Worm (Caenorhabditis elegans) whole organism, young adult: ENCODE data around the gene sup-36.
"Not testable (repeated sequence)": the region's sequence is repeated elsewhere in the genome, so short reads cannot be mapped to it uniquely, and the experiment has no call there.

ENCODE experiments used
- B0336.3 ChIP-seq: fragments of 200-800 bp; sonication (Bioruptor generic); IDR thresholded peaks from 2 replicates; pipeline ENCODE4 v1.3.6; 2022; ENCODE audit warnings: missing genetic modification characterization, missing compliant biosample characterization
- C06A6.2 ChIP-seq: fragments of 200-800 bp; sonication (Bioruptor generic); conservative IDR thresholded peaks from 2 replicates; pipeline ENCODE4 v1.3.6; 2022; ENCODE audit warnings: missing genetic modification characterization, missing compliant biosample characterization
- F39B2.1 ChIP-seq: fragments of 200-800 bp; sonication (Bioruptor generic); IDR thresholded peaks from 2 replicates; pipeline ENCODE4 v1.3.6; 2022; ENCODE audit warnings: missing genetic modification reagents, missing genetic modification characterization, missing compliant biosample characterization
- F57C9.4 ChIP-seq: sonication (generic microtip); optimal IDR thresholded peaks from 2 replicates; lab custom pipeline; 2017; ENCODE audit warnings: mild to moderate bottlenecking, missing genetic modification characterization, missing compliant biosample characterization
- T26A5.8 ChIP-seq: sonication (generic microtip); optimal IDR thresholded peaks from 2 replicates; lab custom pipeline; 2016; ENCODE audit warnings: missing genetic modification characterization, missing compliant biosample characterization
- Y79H2A.3 ChIP-seq: fragments of 200-800 bp; sonication (Bioruptor generic); conservative IDR thresholded peaks from 2 replicates; pipeline ENCODE4 v1.3.6; 2022; ENCODE audit warnings: missing genetic modification reagents, missing genetic modification characterization, missing compliant biosample characterization
- aptf-3 ChIP-seq: fragments of 200-800 bp; sonication (Bioruptor generic); IDR thresholded peaks from 2 replicates; pipeline ENCODE4 v1.3.6; 2022; ENCODE audit warnings: missing genetic modification characterization, missing compliant biosample characterization
- atf-7 ChIP-seq: sonication (generic microtip); optimal IDR thresholded peaks from 2 replicates; lab custom pipeline; 2017; ENCODE audit warnings: mild to moderate bottlenecking, missing genetic modification characterization, missing compliant biosample characterization
- attf-3 ChIP-seq: fragments of 200-800 bp; sonication (Bioruptor generic); conservative IDR thresholded peaks from 2 replicates; pipeline ENCODE4 v1.3.6; 2022; ENCODE audit warnings: missing genetic modification reagents, missing genetic modification characterization, missing compliant biosample characterization
- cebp-2 ChIP-seq: fragments of 200-800 bp; sonication (Bioruptor generic); IDR thresholded peaks from 2 replicates; pipeline ENCODE4 v1.3.6; 2022; ENCODE audit warnings: missing genetic modification characterization, missing compliant biosample characterization
- ceh-27 ChIP-seq: fragments of 200-800 bp; sonication (Bioruptor generic); optimal IDR thresholded peaks from 2 replicates; lab custom pipeline; 2018; ENCODE audit warnings: mild to moderate bottlenecking, missing genetic modification characterization, moderate library complexity, missing compliant biosample characterization
- die-1 ChIP-seq: sonication (generic microtip); optimal IDR thresholded peaks from 2 replicates; lab custom pipeline; 2016; ENCODE audit warnings: missing genotype, mild to moderate bottlenecking, missing genetic modification characterization, missing compliant biosample characterization
- dpff-1 ChIP-seq: sonication (generic microtip); optimal IDR thresholded peaks from 2 replicates; lab custom pipeline; 2017; ENCODE audit warnings: mild to moderate bottlenecking, missing genetic modification characterization, missing compliant biosample characterization
- ekl-4 ChIP-seq: fragments of 200-800 bp; sonication (Bioruptor generic); IDR thresholded peaks from 2 replicates; pipeline ENCODE4 v1.3.6; 2022; ENCODE audit warnings: missing genetic modification reagents, missing genetic modification characterization, missing compliant biosample characterization
- ets-4 ChIP-seq: fragments of 200-800 bp; sonication (Bioruptor generic); optimal IDR thresholded peaks from 2 replicates; lab custom pipeline; 2018; ENCODE audit warnings: mild to moderate bottlenecking, missing genetic modification characterization, missing compliant biosample characterization
- fkh-3 ChIP-seq: sonication (generic microtip); optimal IDR thresholded peaks from 2 replicates; lab custom pipeline; 2016; ENCODE audit warnings: mild to moderate bottlenecking, missing genetic modification characterization, missing compliant biosample characterization
- hlh-12 ChIP-seq: sonication (generic microtip); optimal IDR thresholded peaks from 2 replicates; lab custom pipeline; 2016; ENCODE audit warnings: missing genetic modification characterization, missing compliant biosample characterization
- hlh-26 ChIP-seq: fragments of 200-800 bp; sonication (Bioruptor generic); conservative IDR thresholded peaks from 2 replicates; pipeline ENCODE4 v1.3.6; 2022; ENCODE audit warnings: missing genetic modification reagents, missing genetic modification characterization, missing compliant biosample characterization
- hmg-1.2 ChIP-seq: fragments of 200-800 bp; sonication (Bioruptor generic); IDR thresholded peaks from 2 replicates; pipeline ENCODE4 v1.3.6; 2022; ENCODE audit warnings: missing genetic modification reagents, missing genetic modification characterization, missing compliant biosample characterization
- hrde-1 ChIP-seq: sonication (generic microtip); optimal IDR thresholded peaks from 2 replicates; lab custom pipeline; 2016; ENCODE audit warnings: missing genetic modification characterization, mild to moderate bottlenecking, missing compliant biosample characterization, moderate library complexity, missing genotype, missing genetic modification reagents, borderline replicate concordance
- hsf-1 ChIP-seq: fragments of 200-800 bp; sonication (Bioruptor generic); IDR thresholded peaks from 2 replicates; pipeline ENCODE4 v1.3.6; 2022; ENCODE audit warnings: missing genetic modification reagents, missing genetic modification characterization, missing compliant biosample characterization
- lag-1 ChIP-seq: fragments of 200-800 bp; sonication (Bioruptor generic); IDR thresholded peaks from 2 replicates; pipeline ENCODE4 v1.3.6; 2022; ENCODE audit warnings: missing genetic modification reagents, missing genetic modification characterization, missing compliant biosample characterization
- lin-26 ChIP-seq: fragments of 200-800 bp; sonication (Bioruptor generic); IDR thresholded peaks from 2 replicates; pipeline ENCODE4 v1.3.6; 2022; ENCODE audit warnings: missing genetic modification reagents, missing genetic modification characterization, missing compliant biosample characterization
- lin-35 ChIP-seq, 3 experiments: fragments of 150-350 bp in 2 of 3; sonication (generic microtip) in 1 of 3; optimal IDR thresholded peaks; 2 replicates each; lab custom pipeline; 2014 to 2018; ENCODE audit warnings: missing biosample characterization in 3 of 3, missing genetic modification characterization in 3 of 3, missing genetic modification reagents in 3 of 3
- madf-3 ChIP-seq: fragments of 200-800 bp; sonication (Bioruptor generic); IDR thresholded peaks from 2 replicates; pipeline ENCODE4 v1.3.6; 2022; ENCODE audit warnings: missing genetic modification reagents, missing genetic modification characterization, missing compliant biosample characterization
- madf-6 ChIP-seq: fragments of 200-800 bp; sonication (Bioruptor generic); IDR thresholded peaks from 2 replicates; pipeline ENCODE4 v1.3.6; 2022; ENCODE audit warnings: missing genetic modification reagents, missing genetic modification characterization, missing compliant biosample characterization
- madf-8 ChIP-seq: fragments of 200-800 bp; sonication (Bioruptor generic); conservative IDR thresholded peaks from 2 replicates; pipeline ENCODE4 v1.3.6; 2022; ENCODE audit warnings: missing genetic modification reagents, missing genetic modification characterization, missing compliant biosample characterization
- mxl-1 ChIP-seq: sonication (generic microtip); optimal IDR thresholded peaks from 2 replicates; lab custom pipeline; 2016; ENCODE audit warnings: missing genetic modification characterization, missing compliant biosample characterization
- nhr-80 ChIP-seq: sonication (generic microtip); optimal IDR thresholded peaks from 2 replicates; lab custom pipeline; 2016; ENCODE audit warnings: missing genetic modification characterization, missing compliant biosample characterization
- sdz-38 ChIP-seq: sonication (generic microtip); optimal IDR thresholded peaks from 2 replicates; lab custom pipeline; 2016; ENCODE audit warnings: missing genotype, missing genetic modification characterization, missing compliant biosample characterization
- snpc-4 ChIP-seq, 5 experiments: fragments of 150-350 bp in 1 of 5; sonication (generic microtip) in 4 of 5; optimal IDR thresholded peaks; 2 replicates each; lab custom pipeline; 2014 to 2018; ENCODE audit warnings: missing genetic modification characterization in 5 of 5, missing biosample characterization in 3 of 5, antibody characterized with exemption in 2 of 5, mild to moderate bottlenecking in 2 of 5, missing compliant biosample characterization in 2 of 5, missing genotype in 2 of 5, moderate library complexity in 2 of 5, missing genetic modification reagents in 1 of 5
- sptf-2 ChIP-seq: fragments of 200-800 bp; sonication (Bioruptor generic); optimal IDR thresholded peaks from 2 replicates; lab custom pipeline; 2018; ENCODE audit warnings: mild to moderate bottlenecking, missing genetic modification characterization, missing compliant biosample characterization
- tbx-9 ChIP-seq: sonication (generic microtip); optimal IDR thresholded peaks from 2 replicates; lab custom pipeline; 2016; ENCODE audit warnings: borderline replicate concordance, missing genetic modification characterization, inconsistent platforms, missing compliant biosample characterization
- tlf-1 ChIP-seq: fragments of 200-800 bp; sonication (Bioruptor generic); optimal IDR thresholded peaks from 2 replicates; lab custom pipeline; 2018; ENCODE audit warnings: mild to moderate bottlenecking, missing genetic modification characterization, missing compliant biosample characterization

sup-36 gene

ce11 chrIV:6585397-6585921 is 16.0 kb upstream of the sup-36 start, which contains the start of the genes F38A5.2 and dnj-11 (continued):
- TF ChIP-seq ets-4 (GFP tag; lab: Kevin White, UChicago) (no peak), attf-3 (no peak)
- TF ChIP-seq, all 124 proteins: peak for 31

ce11 chrIV:6588080-6588613 is 13.3 kb upstream of the sup-36 start:
- peak; percentile 51; the same call in 1 of the 2 replicates for TF ChIP-seq B0336.3
- peak; percentile 14 for TF ChIP-seq dpff-1 (tag; lab: Kevin White, UChicago)
- no peak for TF ChIP-seq tlf-1 (GFP tag; lab: Kevin White, UChicago)
- no peak for TF ChIP-seq sptf-2 (GFP tag; lab: Kevin White, UChicago)
- TF ChIP-seq madf-6 (GFP tag; lab: Robert Waterston, UW), result 0 out of 2 replicates have a peak, but pooled peaks have one; percentile 32
- 0 out of 2 replicates have a peak, but pooled peaks have one; percentile 7 for TF ChIP-seq hmg-1.2 (GFP tag; lab: Robert Waterston, UW)
- no peak for TF ChIP-seq snpc-4 (GFP tag; optimal IDR thresholded peaks at IDR 0.05; lab: Kevin White, UChicago)
- TF ChIP-seq snpc-4 (tag; optimal IDR thresholded peaks at IDR 0.05; lab: Kevin White, UChicago), result peak in 1 of 4 experiments; percentile 61
- 0 out of 2 replicates have a peak, but pooled peaks have one; percentile 51 for TF ChIP-seq lin-26 (GFP tag; lab: Robert Waterston, UW)
- peak; percentile 65 for TF ChIP-seq hrde-1 (tag; lab: Kevin White, UChicago)
- TF ChIP-seq madf-3 (GFP tag; lab: Robert Waterston, UW), result 0 out of 2 replicates have a peak, but pooled peaks have one; percentile 45
- no peak for TF ChIP-seq hlh-12 (tag; lab: Kevin White, UChicago)
- peak in 1 of 3 experiments; percentile 21 for TF ChIP-seq lin-35 (GFP tag; optimal IDR thresholded peaks at IDR 0.05; lab: Kevin White, UChicago)

- TF ChIP-seq nhr-80 (tag; lab: Kevin White, UChicago), result peak; percentile 69
- no peak for TF ChIP-seq mxl-1 (tag; lab: Kevin White, UChicago)
- no peak for TF ChIP-seq ceh-27 (GFP tag; lab: Kevin White, UChicago)
- TF ChIP-seq hlh-26, result no peak
Observed at ce11 chrIV:6590029-6590428, 11.4 kb upstream of the sup-36 start, which contains the start of the genes lec-11 and irld-7. TSS of gene lec-11 (minus strand) at chrIV:6590154. TSS of gene irld-7 (plus strand) at chrIV:6590360.

ce11 chrIV:6591010-6591746 is 10.3 kb upstream of the sup-36 start, which contains the start of the genes nspb-1 and nspb-2:
TSS of gene nspb-1 (minus strand) at chrIV:6591110.
TSS of gene nspb-2 (plus strand) at chrIV:6591696.
- not testable (repeated sequence) for TF ChIP-seq ekl-4 (GFP tag; lab: Robert Waterston, UW); aptf-3; Y79H2A.3 (GFP tag; lab: Robert Waterston, UW)

ce11 chrIV:6594871-6595270 is 6.6 kb upstream of the sup-36 start, which contains the start of gene nspb-3:
TSS of gene nspb-3 (minus strand) at chrIV:6594971.
- not testable (repeated sequence) for TF ChIP-seq fkh-3; hsf-1 (GFP tag; lab: Robert Waterston, UW); die-1 (tag; lab: Kevin White, UChicago)
- TF ChIP-seq, all 124 proteins: peak for 0; not testable (repeated sequence) for 124

ce11 chrIV:6595912-6596311 is 5.6 kb upstream of the sup-36 start, which contains the start of gene F38A5.22:
TSS of gene F38A5.22 (minus strand) at chrIV:6595940.
- TF ChIP-seq T26A5.8 (no peak), hrde-1 (tag; lab: Kevin White, UChicago) (no peak), F57C9.4 (tag; lab: Kevin White, UChicago) (no peak), cebp-2 (GFP tag; lab: Robert Waterston, UW) (no peak), madf-8 (GFP tag; lab: Robert Waterston, UW) (no peak), F39B2.1 (GFP tag; lab: Robert Waterston, UW) (no peak), mxl-1 (tag; lab: Kevin White, UChicago) (no peak), C06A6.2 (GFP tag; lab: Robert Waterston, UW) (no peak), lag-1 (GFP tag; lab: Robert Waterston, UW) (no peak), tbx-9 (tag; lab: Kevin White, UChicago) (no peak), dpff-1 (tag; lab: Kevin White, UChicago) (no peak), ceh-27 (GFP tag; lab: Kevin White, UChicago) (no peak), madf-6 (GFP tag; lab: Robert Waterston, UW) (no peak), sdz-38 (tag; lab: Kevin White, UChicago) (no peak), atf-7 (tag; lab: Kevin White, UChicago) (no peak)
